Fruit fly (Drosophila melanogaster) whole organism, prepupa: ENCODE measurements around the gene CG13921.

Source experiments
- Blimp-1 ChIP-seq: fragments of 200-800 bp; sonication (Bioruptor generic); optimal IDR thresholded peaks from 3 replicates; lab custom pipeline; 2017; ENCODE audit warnings: missing biosample characterization, missing genetic modification characterization, mild to moderate bottlenecking, moderate library complexity, missing genetic modification reagents
- CG11762 ChIP-seq: fragments of 200-800 bp; sonication (Bioruptor generic); optimal IDR thresholded peaks from 3 replicates; lab custom pipeline; 2016; ENCODE audit warnings: missing biosample characterization, missing genetic modification characterization; ENCODE audit not compliant: insufficient read depth
- CG11902 ChIP-seq: fragments of 200-800 bp; sonication (Bioruptor generic); optimal IDR thresholded peaks from 3 replicates; lab custom pipeline; 2016; ENCODE audit warnings: missing biosample characterization, missing genetic modification characterization
- CG15336 ChIP-seq: fragments of 200-800 bp; sonication (Bioruptor generic); IDR thresholded peaks from 2 replicates; pipeline ENCODE4 v1.3.6; 2022; ENCODE audit warnings: missing biosample characterization, missing genetic modification characterization
- CG31627 ChIP-seq: fragments of 200-800 bp; sonication (Bioruptor generic); optimal IDR thresholded peaks from 3 replicates; lab custom pipeline; 2016; ENCODE audit warnings: missing biosample characterization, missing genetic modification characterization
- CG34406 ChIP-seq: fragments of 200-800 bp; sonication (Bioruptor generic); optimal IDR thresholded peaks from 3 replicates; lab custom pipeline; 2016; ENCODE audit warnings: missing biosample characterization, missing genetic modification characterization
- CG6163 ChIP-seq: fragments of 200-800 bp; sonication (Bioruptor generic); IDR thresholded peaks from 3 replicates; pipeline ENCODE4 v1.3.6; 2022; ENCODE audit warnings: missing biosample characterization, missing genetic modification characterization
- CG6276 ChIP-seq: fragments of 200-800 bp; sonication (Bioruptor generic); optimal IDR thresholded peaks from 2 replicates; lab custom pipeline; 2017; ENCODE audit warnings: missing biosample characterization, mild to moderate bottlenecking, missing genetic modification characterization
- CG6792 ChIP-seq: fragments of 200-800 bp; sonication (Bioruptor generic); optimal IDR thresholded peaks from 3 replicates; lab custom pipeline; 2016; ENCODE audit warnings: missing biosample characterization, missing genetic modification characterization
- CG6854 ChIP-seq: fragments of 200-800 bp; sonication (Bioruptor generic); optimal IDR thresholded peaks from 2 replicates; lab custom pipeline; 2017; ENCODE audit warnings: missing biosample characterization, mild to moderate bottlenecking, missing genetic modification characterization
- CG7368 ChIP-seq: fragments of 200-800 bp; sonication (Bioruptor generic); optimal IDR thresholded peaks from 3 replicates; lab custom pipeline; 2016; ENCODE audit warnings: missing biosample characterization, missing genetic modification characterization
- CG8119 ChIP-seq: fragments of 200-800 bp; sonication (Bioruptor generic); IDR thresholded peaks from 3 replicates; pipeline ENCODE4 v1.3.6; 2022; ENCODE audit warnings: missing biosample characterization, missing genetic modification characterization
- Eip75B ChIP-seq: fragments of 200-800 bp; sonication (Bioruptor generic); optimal IDR thresholded peaks from 3 replicates; lab custom pipeline; 2016; ENCODE audit warnings: missing biosample characterization, missing genetic modification characterization
- Eip78C ChIP-seq: fragments of 200-800 bp; sonication (Bioruptor generic); peaks from one replicate; lab custom pipeline; 2016; ENCODE audit warnings: missing biosample characterization, missing genetic modification characterization
- Eip93F ChIP-seq: fragments of 200-800 bp; sonication (Bioruptor generic); optimal IDR thresholded peaks from 2 replicates; lab custom pipeline; 2016; ENCODE audit warnings: missing biosample characterization, mild to moderate bottlenecking, missing genetic modification characterization
- Hr38 ChIP-seq: sonication (Bioruptor generic); optimal IDR thresholded peaks from 2 replicates; lab custom pipeline; 2016; ENCODE audit warnings: missing biosample characterization, missing genetic modification characterization
- Hr4 ChIP-seq: fragments of 200-800 bp; sonication (Bioruptor generic); optimal IDR thresholded peaks from 3 replicates; lab custom pipeline; 2016; ENCODE audit warnings: missing biosample characterization, missing genetic modification characterization
- Lpt ChIP-seq: fragments of 200-800 bp; sonication (Bioruptor generic); optimal IDR thresholded peaks from 3 replicates; lab custom pipeline; 2016; ENCODE audit warnings: missing biosample characterization, missing genetic modification characterization
- Met ChIP-seq: fragments of 200-800 bp; sonication (Bioruptor generic); optimal IDR thresholded peaks from 3 replicates; lab custom pipeline; 2016; ENCODE audit warnings: missing biosample characterization, missing genetic modification characterization
- Smox ChIP-seq: fragments of 200-800 bp; sonication (Bioruptor generic); optimal IDR thresholded peaks from 3 replicates; lab custom pipeline; 2016; ENCODE audit warnings: missing biosample characterization, missing genetic modification characterization
- dac ChIP-seq: fragments of 200-800 bp; sonication (Bioruptor generic); optimal IDR thresholded peaks from 2 replicates; lab custom pipeline; 2017; ENCODE audit warnings: missing biosample characterization, mild to moderate bottlenecking, missing genetic modification characterization
- dsx ChIP-seq: fragments of 200-800 bp; optimal IDR thresholded peaks from 3 replicates; lab custom pipeline; 2019; ENCODE audit warnings: missing biosample characterization, mild to moderate bottlenecking, missing genetic modification characterization, moderate library complexity; ENCODE audit not compliant: poor library complexity, severe bottlenecking
- eg ChIP-seq: fragments of 200-800 bp; sonication (Bioruptor generic); IDR thresholded peaks from 3 replicates; pipeline ENCODE4 v1.3.6; 2022; ENCODE audit warnings: missing biosample characterization, missing genetic modification characterization
- fd59A ChIP-seq: fragments of 200-800 bp; sonication (Bioruptor generic); optimal IDR thresholded peaks from 2 replicates; lab custom pipeline; 2017; ENCODE audit warnings: missing biosample characterization, mild to moderate bottlenecking, missing genetic modification characterization, missing genetic modification reagents
- fd85E ChIP-seq: fragments of 200-800 bp; sonication (Bioruptor generic); optimal IDR thresholded peaks from 3 replicates; lab custom pipeline; 2016; ENCODE audit warnings: missing biosample characterization, missing genetic modification characterization
- fkh ChIP-seq: fragments of 200-800 bp; sonication (Bioruptor generic); optimal IDR thresholded peaks from 3 replicates; lab custom pipeline; 2017; ENCODE audit warnings: missing biosample characterization, mild to moderate bottlenecking, missing genetic modification characterization, moderate library complexity
- lz ChIP-seq: fragments of 200-800 bp; sonication (Bioruptor generic); optimal IDR thresholded peaks from 3 replicates; lab custom pipeline; 2016; ENCODE audit warnings: missing biosample characterization, missing genetic modification characterization
- net ChIP-seq: fragments of 200-800 bp; sonication (Bioruptor generic); optimal IDR thresholded peaks from 3 replicates; lab custom pipeline; 2016; ENCODE audit warnings: missing biosample characterization, missing genetic modification characterization
- salr ChIP-seq, 2 experiments: fragments of 200-800 bp; sonication (Bioruptor generic); optimal IDR thresholded peaks; 3 replicates each; lab custom pipeline; 2016 to 2018; ENCODE audit warnings: missing biosample characterization in 2 of 2, missing genetic modification characterization in 2 of 2, mild to moderate bottlenecking in 1 of 2
- spab ChIP-seq: fragments of 200-800 bp; sonication (Bioruptor generic); optimal IDR thresholded peaks from 2 replicates; lab custom pipeline; 2017; ENCODE audit warnings: missing biosample characterization, mild to moderate bottlenecking, missing genetic modification characterization, missing genetic modification reagents
- ss ChIP-seq, 2 experiments: fragments of 200-800 bp; sonication (Bioruptor generic); optimal IDR thresholded peaks; 2 replicates in 1 of 2; 3 replicates in 1 of 2; lab custom pipeline; 2017 to 2018; ENCODE audit warnings: mild to moderate bottlenecking in 2 of 2, missing biosample characterization in 2 of 2, missing genetic modification characterization in 2 of 2, moderate library complexity in 1 of 2
- svp ChIP-seq: fragments of 200-800 bp; sonication (Bioruptor generic); peaks from one replicate; lab custom pipeline; 2016; ENCODE audit warnings: missing biosample characterization, missing genetic modification characterization
- vri ChIP-seq: fragments of 200-800 bp; sonication (Bioruptor generic); optimal IDR thresholded peaks from 3 replicates; lab custom pipeline; 2016; ENCODE audit warnings: missing biosample characterization, mild to moderate bottlenecking, missing genetic modification characterization

Gene CG13921

dm6 chr3L:1777249-1777648, 30.5 kb downstream of the CG13921 start, which contains the start of the genes CG2021 and mRpL46:
Gene CG2021 (minus strand): TSS chr3L:1777411.
Gene mRpL46 (plus strand): TSS chr3L:1777439.
- no peak for TF ChIP-seq CG11902
- no peak for TF ChIP-seq CG15336 (GFP tag; lab: Robert Waterston, UW)
- TF ChIP-seq salr (GFP tag; optimal IDR thresholded peaks at IDR 0.05; lab: Kevin White, UChicago), result no peak
- no peak for TF ChIP-seq CG31627 (GFP tag; lab: Kevin White, UChicago)
- TF ChIP-seq Met (GFP tag; lab: Kevin White, UChicago), result no peak
- TF ChIP-seq vri (GFP tag; lab: Kevin White, UChicago), result no peak
- TF ChIP-seq, all 60 proteins: peak for 0

- TF ChIP-seq eg (GFP tag; lab: Robert Waterston, UW) (no peak), vri (GFP tag; lab: Kevin White, UChicago) (peak; percentile 43), ss (GFP tag; optimal IDR thresholded peaks at IDR 0.05; lab: Kevin White, UChicago) (no peak)
These were observed 37.4 kb downstream of the CG13921 start for dm6 chr3L:1784092-1784491.

- TF ChIP-seq fd85E (GFP tag; lab: Kevin White, UChicago), result no peak
- TF ChIP-seq vri (GFP tag; lab: Kevin White, UChicago), result peak; percentile 49
These were observed 42.6 kb downstream of the CG13921 start for dm6 chr3L:1789339-1789738.

- TF ChIP-seq net, result no peak
- TF ChIP-seq svp (GFP tag; lab: Kevin White, UChicago), result peak; percentile 85
- TF ChIP-seq Hr38 (GFP tag; lab: Kevin White, UChicago), result no peak
- peak; percentile 99 for TF ChIP-seq dsx
- TF ChIP-seq Eip93F, result no peak
- TF ChIP-seq CG6854 (GFP tag; lab: Kevin White, UChicago), result peak; percentile 15
- TF ChIP-seq CG15336 (GFP tag; lab: Robert Waterston, UW), result peak; percentile 19; the same call in 1 of the 2 replicates
- TF ChIP-seq Eip78C, result no peak
- no peak for TF ChIP-seq spab (GFP tag; lab: Kevin White, UChicago)
- peak; percentile 63 for TF ChIP-seq fkh
- no peak for TF ChIP-seq fd59A (GFP tag; lab: Kevin White, UChicago)
- no peak for TF ChIP-seq CG6276 (GFP tag; lab: Kevin White, UChicago)
- TF ChIP-seq Blimp-1 (GFP tag; lab: Kevin White, UChicago), result peak; percentile 50
- 0 out of 3 replicates have a peak, but pooled peaks have one; percentile 23 for TF ChIP-seq eg (GFP tag; lab: Robert Waterston, UW)
- no peak for TF ChIP-seq CG7368 (GFP tag; lab: Kevin White, UChicago)
- no peak for TF ChIP-seq CG34406 (GFP tag; lab: Kevin White, UChicago)
- TF ChIP-seq Smox (GFP tag; lab: Kevin White, UChicago), result no peak
- no peak for TF ChIP-seq lz (GFP tag; lab: Kevin White, UChicago)
- TF ChIP-seq vri (GFP tag; lab: Kevin White, UChicago), result peak; percentile 90
- no peak for TF ChIP-seq CG11762 (GFP tag; lab: Kevin White, UChicago)
- TF ChIP-seq Lpt, result no peak
- TF ChIP-seq dac (GFP tag; lab: Kevin White, UChicago), result no peak
- no peak for TF ChIP-seq salr (GFP tag; optimal IDR thresholded peaks at IDR 0.05; lab: Kevin White, UChicago)
- TF ChIP-seq Hr4, result no peak
- TF ChIP-seq CG8119 (GFP tag; lab: Robert Waterston, UW), result peak; percentile 33; the same call in 2 of the 3 replicates
- TF ChIP-seq ss (GFP tag; optimal IDR thresholded peaks at IDR 0.05; lab: Kevin White, UChicago), result peak in 1 of 2 experiments; percentile 2
- no peak for TF ChIP-seq Eip75B (GFP tag; lab: Kevin White, UChicago)
- no peak for TF ChIP-seq CG6792 (GFP tag; lab: Kevin White, UChicago)
- TF ChIP-seq CG6163 (GFP tag; lab: Robert Waterston, UW), result peak; percentile 56
These were observed 47.6 kb downstream of the CG13921 start for dm6 chr3L:1794164-1794942.
